Worm (Caenorhabditis elegans) whole organism, L2 larva: Measurements from ENCODE around the gene K07H8.11.

Experiments
- C34F6.9 ChIP-seq: fragments of 150-350 bp; optimal IDR thresholded peaks from 2 replicates; lab custom pipeline; 2014; ENCODE audit warnings: missing biosample characterization, missing genetic modification characterization
- ZK546.5 ChIP-seq: sonication (generic microtip); optimal IDR thresholded peaks from 2 replicates; lab custom pipeline; 2017; ENCODE audit warnings: missing biosample characterization, missing genetic modification characterization
- aly-2 ChIP-seq: fragments of 150-350 bp; optimal IDR thresholded peaks from 2 replicates; lab custom pipeline; 2014; ENCODE audit warnings: missing biosample characterization, missing genetic modification characterization
- ama-1 ChIP-seq: fragments of 150-350 bp; optimal IDR thresholded peaks from 2 replicates; lab custom pipeline; 2018; ENCODE audit warnings: inconsistent platforms
- blmp-1 ChIP-seq: sonication (generic microtip); optimal IDR thresholded peaks from 2 replicates; lab custom pipeline; 2017; ENCODE audit warnings: missing genetic modification characterization, mild to moderate bottlenecking, missing compliant biosample characterization, antibody characterized with exemption, moderate library complexity; ENCODE audit not compliant: insufficient read depth
- crh-2 ChIP-seq: sonication (generic microtip); optimal IDR thresholded peaks from 2 replicates; lab custom pipeline; 2017; ENCODE audit warnings: missing biosample characterization, missing genetic modification characterization
- fos-1 ChIP-seq: fragments of 150-350 bp; optimal IDR thresholded peaks from 2 replicates; lab custom pipeline; 2014; ENCODE audit warnings: missing biosample characterization, missing genetic modification characterization
- gmeb-1 ChIP-seq: fragments of 150-350 bp; optimal IDR thresholded peaks from 2 replicates; lab custom pipeline; 2014; ENCODE audit warnings: missing biosample characterization, missing genetic modification characterization
- lin-13 ChIP-seq: fragments of 150-350 bp; optimal IDR thresholded peaks from 2 replicates; lab custom pipeline; 2014; ENCODE audit warnings: missing biosample characterization, missing genetic modification reagents, missing genetic modification characterization
- lsy-2 ChIP-seq, 2 experiments: fragments of 150-350 bp in 1 of 2; sonication (generic microtip) in 1 of 2; optimal IDR thresholded peaks; 2 replicates each; lab custom pipeline; 2014 to 2017; ENCODE audit warnings: missing biosample characterization in 2 of 2, missing genetic modification characterization in 2 of 2
- mdl-1 ChIP-seq, 2 experiments: fragments of 150-350 bp in 1 of 2; sonication (generic microtip) in 1 of 2; optimal IDR thresholded peaks; 2 replicates each; lab custom pipeline; 2017; ENCODE audit warnings: missing biosample characterization in 2 of 2, missing genetic modification characterization in 2 of 2
- nhr-10 ChIP-seq: sonication (generic microtip); optimal IDR thresholded peaks from 2 replicates; lab custom pipeline; 2017; ENCODE audit warnings: missing biosample characterization, missing genetic modification characterization
- nhr-11 ChIP-seq: fragments of 150-350 bp; optimal IDR thresholded peaks from 2 replicates; lab custom pipeline; 2014; ENCODE audit warnings: missing biosample characterization, missing genetic modification characterization
- nhr-12 ChIP-seq: fragments of 150-350 bp; optimal IDR thresholded peaks from 2 replicates; lab custom pipeline; 2014; ENCODE audit warnings: missing biosample characterization, missing genetic modification characterization
- nhr-21 ChIP-seq: fragments of 150-350 bp; optimal IDR thresholded peaks from 2 replicates; lab custom pipeline; 2014; ENCODE audit warnings: missing biosample characterization, missing genetic modification characterization
- nhr-23 ChIP-seq: fragments of 150-350 bp; optimal IDR thresholded peaks from 2 replicates; lab custom pipeline; 2014; ENCODE audit warnings: missing biosample characterization, missing genetic modification reagents, missing genetic modification characterization
- nhr-237 ChIP-seq: fragments of 150-350 bp; optimal IDR thresholded peaks from 2 replicates; lab custom pipeline; 2014; ENCODE audit warnings: missing biosample characterization, missing genetic modification characterization
- nhr-25 ChIP-seq: fragments of 150-350 bp; sonication (generic microtip); optimal IDR thresholded peaks from 3 replicates; lab custom pipeline; 2014; ENCODE audit warnings: missing biosample characterization, missing genetic modification characterization
- nhr-6 ChIP-seq: fragments of 150-350 bp; optimal IDR thresholded peaks from 2 replicates; lab custom pipeline; 2014; ENCODE audit warnings: missing biosample characterization, missing genetic modification characterization
- nhr-77 ChIP-seq: fragments of 150-350 bp; optimal IDR thresholded peaks from 2 replicates; lab custom pipeline; 2014; ENCODE audit warnings: missing biosample characterization, missing genetic modification characterization
- sem-4 ChIP-seq: fragments of 150-350 bp; optimal IDR thresholded peaks from 2 replicates; lab custom pipeline; 2014; ENCODE audit warnings: missing biosample characterization, missing genetic modification reagents, missing genetic modification characterization
- sma-9 ChIP-seq, 2 experiments: fragments of 150-350 bp in 1 of 2; sonication (generic microtip) in 1 of 2; optimal IDR thresholded peaks; 2 replicates each; lab custom pipeline; 2014 to 2016; ENCODE audit warnings: missing genetic modification characterization in 2 of 2, mild to moderate bottlenecking in 1 of 2, missing biosample characterization in 1 of 2, missing compliant biosample characterization in 1 of 2, missing genetic modification reagents in 1 of 2, moderate library complexity in 1 of 2
- snpc-4 ChIP-seq: fragments of 150-350 bp; optimal IDR thresholded peaks from 2 replicates; lab custom pipeline; 2014; ENCODE audit warnings: missing biosample characterization, missing genetic modification characterization
- unc-55 ChIP-seq: fragments of 150-350 bp; sonication (generic microtip); optimal IDR thresholded peaks from 3 replicates; lab custom pipeline; 2014; ENCODE audit warnings: missing biosample characterization, missing genetic modification reagents, missing genetic modification characterization
- unc-62 ChIP-seq: fragments of 150-350 bp; optimal IDR thresholded peaks from 2 replicates; lab custom pipeline; 2014; ENCODE audit warnings: missing biosample characterization, missing genetic modification reagents, missing genetic modification characterization
- zag-1 ChIP-seq: fragments of 150-350 bp; optimal IDR thresholded peaks from 2 replicates; lab custom pipeline; 2014; ENCODE audit warnings: missing biosample characterization, missing genetic modification characterization
- ztf-11 ChIP-seq: sonication (generic microtip); optimal IDR thresholded peaks from 2 replicates; lab custom pipeline; 2017; ENCODE audit warnings: missing biosample characterization, missing genetic modification characterization

K07H8.11 gene

ce11 chrIV:8275232-8275631 is at the start of gene K07H8.11:
Gene K07H8.11, minus strand, starts transcription at chrIV:8275332.
- TF ChIP-seq nhr-23 (tag; lab: Kevin White, UChicago), result no peak
- no peak for TF ChIP-seq unc-55 (GFP tag; lab: Kevin White, UChicago)
- no peak for TF ChIP-seq gmeb-1 (tag; lab: Kevin White, UChicago)
- TF ChIP-seq, all 48 proteins: peak for 0

- TF ChIP-seq nhr-21 (tag; lab: Kevin White, UChicago) (no peak), nhr-25 (tag; lab: Kevin White, UChicago) (peak; percentile 9), nhr-23 (tag; lab: Kevin White, UChicago) (no peak), blmp-1 (tag; lab: Kevin White, UChicago) (peak; percentile 40), C34F6.9 (tag; lab: Kevin White, UChicago) (no peak), nhr-12 (tag; lab: Kevin White, UChicago) (no peak)
Measured at ce11 chrIV:8318799-8319198, 43.7 kb upstream of the K07H8.11 start.

- peak; percentile 86 for TF ChIP-seq blmp-1 (tag; lab: Kevin White, UChicago)
- TF ChIP-seq nhr-77 (tag; lab: Kevin White, UChicago), result no peak
- TF ChIP-seq sma-9 (GFP tag; optimal IDR thresholded peaks at IDR 0.05; lab: Kevin White, UChicago), result peak; percentile 31
- no peak for TF ChIP-seq sma-9 (tag; optimal IDR thresholded peaks at IDR 0.05; lab: Kevin White, UChicago)
- TF ChIP-seq nhr-25 (tag; lab: Kevin White, UChicago), result peak; percentile 49
- TF ChIP-seq, all 48 proteins: peak for 3
Measured at ce11 chrIV:8317800-8318199, 42.7 kb upstream of the K07H8.11 start.

- TF ChIP-seq zag-1 (tag; lab: Kevin White, UChicago), result no peak
- TF ChIP-seq mdl-1 (tag; optimal IDR thresholded peaks at IDR 0.05; lab: Kevin White, UChicago), result no peak
- no peak for TF ChIP-seq nhr-12 (tag; lab: Kevin White, UChicago)
- TF ChIP-seq ama-1 (lab: Kevin White, UChicago), result no peak
- no peak for TF ChIP-seq snpc-4 (tag; lab: Kevin White, UChicago)
- TF ChIP-seq gmeb-1 (tag; lab: Kevin White, UChicago), result no peak
- TF ChIP-seq fos-1, result no peak
- no peak for TF ChIP-seq lsy-2 (tag; optimal IDR thresholded peaks at IDR 0.05; lab: Kevin White, UChicago)
- no peak for TF ChIP-seq aly-2
- no peak for TF ChIP-seq lin-13 (GFP tag; lab: Kevin White, UChicago)
- no peak for TF ChIP-seq blmp-1 (tag; lab: Kevin White, UChicago)
- no peak for TF ChIP-seq nhr-10 (tag; lab: Kevin White, UChicago)
- no peak for TF ChIP-seq sem-4 (tag; lab: Kevin White, UChicago)
- no peak for TF ChIP-seq nhr-6 (tag; lab: Kevin White, UChicago)
Measured at ce11 chrIV:8312846-8313245, 37.7 kb upstream of the K07H8.11 start, which contains the start of gene F35H10.10. Gene F35H10.10, minus strand, starts transcription at chrIV:8312946.

ce11 chrIV:8312105-8312504 is 37.0 kb upstream of the K07H8.11 start:
- TF ChIP-seq nhr-237, result no peak
- no peak for TF ChIP-seq mdl-1 (tag; optimal IDR thresholded peaks at IDR 0.05; lab: Kevin White, UChicago)
- TF ChIP-seq sma-9 (GFP tag; optimal IDR thresholded peaks at IDR 0.05; lab: Kevin White, UChicago), result no peak
- no peak for TF ChIP-seq sma-9 (tag; optimal IDR thresholded peaks at IDR 0.05; lab: Kevin White, UChicago)
- TF ChIP-seq unc-62 (GFP tag; lab: Kevin White, UChicago), result no peak
- no peak for TF ChIP-seq ZK546.5 (tag; lab: Kevin White, UChicago)
- no peak for TF ChIP-seq nhr-12 (tag; lab: Kevin White, UChicago)

ce11 chrIV:8307408-8307807 is 32.3 kb upstream of the K07H8.11 start:
- TF ChIP-seq nhr-6 (tag; lab: Kevin White, UChicago) (no peak), nhr-25 (tag; lab: Kevin White, UChicago) (peak; percentile 27)

ce11 chrIV:8303668-8304067 is 28.5 kb upstream of the K07H8.11 start, which contains the start of gene vha-5:
Gene vha-5, plus strand, starts transcription at chrIV:8303968.
- no peak for TF ChIP-seq ztf-11 (tag; lab: Kevin White, UChicago)
- TF ChIP-seq lsy-2 (tag; optimal IDR thresholded peaks at IDR 0.05; lab: Kevin White, UChicago), result no peak
- no peak for TF ChIP-seq sem-4 (tag; lab: Kevin White, UChicago)
- TF ChIP-seq nhr-11 (tag; lab: Kevin White, UChicago), result no peak
- TF ChIP-seq crh-2 (tag; lab: Kevin White, UChicago), result no peak
